Fruit fly (Drosophila melanogaster) whole organism, wandering third instar larva: ENCODE data around the gene CaBP1.

Experiments
- Abd-B ChIP-seq: fragments of >200 bp; optimal IDR thresholded peaks from 2 replicates; lab custom pipeline; 2017; ENCODE audit warnings: missing biosample characterization, missing genetic modification characterization
- CG32264 ChIP-seq: fragments of 200-800 bp; sonication (Bioruptor generic); optimal IDR thresholded peaks from 2 replicates; lab custom pipeline; 2016; ENCODE audit warnings: missing biosample characterization, missing genetic modification characterization
- CG9705 ChIP-seq: fragments of 200-800 bp; sonication (Bioruptor generic); optimal IDR thresholded peaks from 2 replicates; lab custom pipeline; 2018; ENCODE audit warnings: missing biosample characterization, mild to moderate bottlenecking, missing genetic modification characterization
- CrebA ChIP-seq: fragments of 200-800 bp; sonication (Bioruptor generic); optimal IDR thresholded peaks from 2 replicates; lab custom pipeline; 2016; ENCODE audit warnings: missing biosample characterization, mild to moderate bottlenecking, missing genetic modification characterization, borderline replicate concordance
- Dfd ChIP-seq: fragments of >200 bp; optimal IDR thresholded peaks from 2 replicates; lab custom pipeline; 2017; ENCODE audit warnings: missing biosample characterization, missing genetic modification characterization
- Dif ChIP-seq: fragments of 200-275, 200-300 bp; sonication (Bioruptor generic); optimal IDR thresholded peaks from 2 replicates; lab custom pipeline; 2018; ENCODE audit warnings: missing biosample characterization, missing genetic modification characterization; ENCODE audit not compliant: partially characterized antibody
- GATAd ChIP-seq: sonication (Bioruptor generic); optimal IDR thresholded peaks from 2 replicates; lab custom pipeline; 2016; ENCODE audit warnings: missing biosample characterization, missing genetic modification characterization
- HLH106 ChIP-seq: fragments of 200-800 bp; optimal IDR thresholded peaks from 3 replicates; lab custom pipeline; 2019; ENCODE audit warnings: missing biosample characterization, mild to moderate bottlenecking, missing genetic modification characterization, moderate library complexity
- Hnf4 ChIP-seq: fragments of 200-800 bp; sonication (Bioruptor generic); optimal IDR thresholded peaks from 2 replicates; lab custom pipeline; 2016; ENCODE audit warnings: missing biosample characterization, mild to moderate bottlenecking, missing genetic modification characterization
- Hr78 ChIP-seq: fragments of >200 bp; optimal IDR thresholded peaks from 2 replicates; lab custom pipeline; 2017; ENCODE audit warnings: missing biosample characterization, missing genetic modification characterization
- Hr83 ChIP-seq: fragments of 200-300 bp; sonication (Bioruptor generic); optimal IDR thresholded peaks from 2 replicates; lab custom pipeline; 2016; ENCODE audit warnings: missing biosample characterization, mild to moderate bottlenecking, missing genetic modification characterization, moderate library complexity; ENCODE audit not compliant: poor library complexity, severe bottlenecking
- Jra ChIP-seq: sonication (Bioruptor generic); optimal IDR thresholded peaks from 2 replicates; lab custom pipeline; 2016; ENCODE audit warnings: missing biosample characterization, missing genetic modification characterization
- Mio ChIP-seq: sonication (Bioruptor generic); optimal IDR thresholded peaks from 2 replicates; lab custom pipeline; 2016; ENCODE audit warnings: missing biosample characterization, missing genetic modification characterization
- Myc ChIP-seq: fragments of >200 bp; optimal IDR thresholded peaks from 2 replicates; lab custom pipeline; 2017
- OdsH ChIP-seq: fragments of 200-800 bp; sonication (Bioruptor generic); optimal IDR thresholded peaks from 2 replicates; lab custom pipeline; 2016; ENCODE audit warnings: missing biosample characterization, mild to moderate bottlenecking, missing genetic modification characterization
- Rel ChIP-seq, 2 experiments: fragments of 200-800 bp; sonication (Bioruptor generic) in 1 of 2; optimal IDR thresholded peaks; 2 replicates in 1 of 2; 3 replicates in 1 of 2; lab custom pipeline; 2016 to 2019; ENCODE audit warnings: mild to moderate bottlenecking in 2 of 2, missing biosample characterization in 2 of 2, missing genetic modification characterization in 2 of 2, moderate library complexity in 1 of 2
- Sp1 ChIP-seq: fragments of 200-800 bp; sonication (Bioruptor generic); optimal IDR thresholded peaks from 3 replicates; lab custom pipeline; 2019; ENCODE audit warnings: missing biosample characterization, mild to moderate bottlenecking, missing genetic modification characterization, moderate library complexity
- Vsx2 ChIP-seq: fragments of 200-300, 225-300 bp; sonication (Bioruptor generic); optimal IDR thresholded peaks from 2 replicates; lab custom pipeline; 2018; ENCODE audit warnings: missing biosample characterization, missing genetic modification characterization; ENCODE audit not compliant: partially characterized antibody
- br ChIP-seq: fragments of 200-800 bp; sonication (Bioruptor generic); optimal IDR thresholded peaks from 2 replicates; lab custom pipeline; 2016; ENCODE audit warnings: missing biosample characterization, missing genetic modification characterization
- brk ChIP-seq: fragments of 200-800 bp; sonication (Bioruptor generic); optimal IDR thresholded peaks from 2 replicates; lab custom pipeline; 2016; ENCODE audit warnings: missing biosample characterization, mild to moderate bottlenecking, missing genetic modification characterization
- dmrt93B ChIP-seq: fragments of 200-800 bp; sonication (Bioruptor generic); optimal IDR thresholded peaks from 2 replicates; lab custom pipeline; 2018; ENCODE audit warnings: missing biosample characterization, mild to moderate bottlenecking, missing genetic modification characterization
- dsf ChIP-seq: sonication (Bioruptor generic); optimal IDR thresholded peaks from 2 replicates; lab custom pipeline; 2016; ENCODE audit warnings: missing biosample characterization, missing genetic modification characterization, borderline replicate concordance
- ey ChIP-seq: fragments of 200-800 bp; sonication (Bioruptor generic); optimal IDR thresholded peaks from 2 replicates; lab custom pipeline; 2016; ENCODE audit warnings: missing biosample characterization, missing genetic modification characterization
- foxo ChIP-seq, 2 experiments: fragments of 200-800 bp; sonication (Bioruptor generic); optimal IDR thresholded peaks; 2 replicates in 1 of 2; 3 replicates in 1 of 2; lab custom pipeline; 2016 to 2017; ENCODE audit warnings: missing biosample characterization in 2 of 2, missing genetic modification characterization in 2 of 2
- fru ChIP-seq: fragments of 200-800 bp; sonication (Bioruptor generic); optimal IDR thresholded peaks from 3 replicates; lab custom pipeline; 2016; ENCODE audit warnings: missing biosample characterization, mild to moderate bottlenecking, missing genetic modification characterization
- h ChIP-seq: fragments of 200-800 bp; sonication (Bioruptor generic); optimal IDR thresholded peaks from 3 replicates; lab custom pipeline; 2016; ENCODE audit warnings: missing biosample characterization, mild to moderate bottlenecking, missing genetic modification characterization
- jim ChIP-seq: fragments of 175-275, 200-325 bp; sonication (Bioruptor generic); optimal IDR thresholded peaks from 2 replicates; lab custom pipeline; 2016; ENCODE audit warnings: missing biosample characterization, mild to moderate bottlenecking, missing genetic modification characterization
- lola ChIP-seq: fragments of >200 bp; optimal IDR thresholded peaks from 2 replicates; lab custom pipeline; 2017; ENCODE audit warnings: missing biosample characterization, missing genetic modification characterization
- pan ChIP-seq: fragments of >200 bp; optimal IDR thresholded peaks from 2 replicates; lab custom pipeline; 2017
- psq ChIP-seq: fragments of 200-800 bp; sonication (Bioruptor generic); optimal IDR thresholded peaks from 3 replicates; lab custom pipeline; 2017; ENCODE audit warnings: missing biosample characterization, mild to moderate bottlenecking, missing genetic modification characterization, moderate library complexity
- rgr ChIP-seq: fragments of 200-800 bp; sonication (Bioruptor generic); optimal IDR thresholded peaks from 3 replicates; lab custom pipeline; 2016; ENCODE audit warnings: missing biosample characterization, mild to moderate bottlenecking, missing genetic modification characterization
- sage ChIP-seq: fragments of 200-800 bp; sonication (Bioruptor generic); optimal IDR thresholded peaks from 2 replicates; lab custom pipeline; 2016; ENCODE audit warnings: missing biosample characterization, mild to moderate bottlenecking, missing genetic modification characterization
- sv ChIP-seq: fragments of 200-800 bp; sonication (Bioruptor generic); optimal IDR thresholded peaks from 3 replicates; lab custom pipeline; 2016; ENCODE audit warnings: missing biosample characterization, missing genetic modification characterization
- tai ChIP-seq: sonication (Bioruptor generic); optimal IDR thresholded peaks from 2 replicates; lab custom pipeline; 2016; ENCODE audit warnings: missing biosample characterization, missing genetic modification characterization
- usp ChIP-seq: fragments of >200 bp; optimal IDR thresholded peaks from 2 replicates; lab custom pipeline; 2017; ENCODE audit warnings: missing biosample characterization, missing genetic modification characterization
- woc ChIP-seq: sonication (Bioruptor generic); optimal IDR thresholded peaks from 2 replicates; lab custom pipeline; 2016; ENCODE audit warnings: missing biosample characterization, mild to moderate bottlenecking, missing genetic modification characterization

CaBP1 gene

dm6 chr2L:16374691-16375090 is 18.2 kb upstream of the CaBP1 start:
- no peak for TF ChIP-seq tai (GFP tag; lab: Kevin White, UChicago)
- no peak for TF ChIP-seq GATAd (GFP tag; lab: Kevin White, UChicago)
- TF ChIP-seq, all 38 proteins: peak for 0

dm6 chr2L:16365603-16366002 is 9.1 kb upstream of the CaBP1 start, which contains the start of gene jhamt:
jhamt (plus strand) TSS chr2L:16365903.
- TF ChIP-seq CrebA (GFP tag; lab: Kevin White, UChicago) (no peak), Abd-B (no peak), brk (GFP tag; lab: Kevin White, UChicago) (no peak), Mio (GFP tag; lab: Kevin White, UChicago) (no peak), br (GFP tag; lab: Kevin White, UChicago) (no peak), dsf (no peak)

- TF ChIP-seq Mio (GFP tag; lab: Kevin White, UChicago): no peak
- TF ChIP-seq fru (GFP tag; lab: Kevin White, UChicago): peak; percentile 16
- peak; percentile 45 for TF ChIP-seq h (GFP tag; lab: Kevin White, UChicago)
- TF ChIP-seq HLH106: peak; percentile 60
- peak; percentile 22 for TF ChIP-seq rgr (GFP tag; lab: Kevin White, UChicago)
- no peak for TF ChIP-seq Abd-B
- TF ChIP-seq Myc (lab: Kevin White, UChicago): no peak
- peak in 1 of 2 experiments; percentile 25 for TF ChIP-seq foxo (GFP tag; optimal IDR thresholded peaks at IDR 0.05; lab: Kevin White, UChicago)
These were observed 1.3 kb upstream of the CaBP1 start for dm6 chr2L:16357865-16358264.

dm6 chr2L:16353765-16354164 is 2.8 kb downstream of the CaBP1 start:
- no peak for TF ChIP-seq Hr78 (GFP tag; lab: Kevin White, UChicago)
- TF ChIP-seq brk (GFP tag; lab: Kevin White, UChicago): no peak
- TF ChIP-seq psq (GFP tag; lab: Kevin White, UChicago): no peak
- no peak for TF ChIP-seq br (GFP tag; lab: Kevin White, UChicago)
- no peak for TF ChIP-seq Vsx2
- TF ChIP-seq Sp1 (GFP tag; lab: Kevin White, UChicago): no peak
- TF ChIP-seq h (GFP tag; lab: Kevin White, UChicago): no peak
- no peak for TF ChIP-seq jim (GFP tag; lab: Kevin White, UChicago)
- TF ChIP-seq pan (lab: Kevin White, UChicago): no peak
- TF ChIP-seq rgr (GFP tag; lab: Kevin White, UChicago): no peak
- no peak for TF ChIP-seq woc
- no peak for TF ChIP-seq Hnf4 (GFP tag; lab: Kevin White, UChicago)
- TF ChIP-seq HLH106: no peak
- no peak for TF ChIP-seq GATAd (GFP tag; lab: Kevin White, UChicago)
- TF ChIP-seq sage: no peak
- no peak for TF ChIP-seq CrebA (GFP tag; lab: Kevin White, UChicago)
- TF ChIP-seq, all 38 proteins: peak for 0

dm6 chr2L:16352585-16353580 is 3.7 kb downstream of the CaBP1 start, which contains the start of the genes Hyls1, chif and CG4455:
Hyls1 (minus strand) TSS chr2L:16352628.
chif (minus strand) TSS chr2L:16352628.
CG4455 (plus strand) TSS chr2L:16352934.
- peak; percentile 36 for TF ChIP-seq h (GFP tag; lab: Kevin White, UChicago)
- TF ChIP-seq foxo (GFP tag; optimal IDR thresholded peaks at IDR 0.05; lab: Kevin White, UChicago): peak in 1 of 2 experiments; percentile 55
- TF ChIP-seq Vsx2: no peak
- TF ChIP-seq dmrt93B: peak; percentile 37
- no peak for TF ChIP-seq Dif (GFP tag; lab: Kevin White, UChicago)
- no peak for TF ChIP-seq lola (GFP tag; lab: Kevin White, UChicago)
- TF ChIP-seq Sp1 (GFP tag; lab: Kevin White, UChicago): peak; percentile 58
- peak; percentile 40 for TF ChIP-seq woc
- TF ChIP-seq Dfd: no peak
- TF ChIP-seq rgr (GFP tag; lab: Kevin White, UChicago): peak; percentile 47
- TF ChIP-seq sv (GFP tag; lab: Kevin White, UChicago): peak; percentile 13
- TF ChIP-seq brk (GFP tag; lab: Kevin White, UChicago): peak; percentile 75
- TF ChIP-seq usp (GFP tag; lab: Kevin White, UChicago): no peak
- TF ChIP-seq ey: no peak
- TF ChIP-seq Myc (lab: Kevin White, UChicago): no peak
- peak; percentile 53 for TF ChIP-seq Hnf4 (GFP tag; lab: Kevin White, UChicago)
- no peak for TF ChIP-seq Rel (GFP tag; optimal IDR thresholded peaks at IDR 0.05; lab: Kevin White, UChicago)
- TF ChIP-seq Rel (tag; optimal IDR thresholded peaks at IDR 0.05; lab: Kevin White, UChicago): peak; percentile 71
- no peak for TF ChIP-seq br (GFP tag; lab: Kevin White, UChicago)
- TF ChIP-seq Jra (GFP tag; lab: Kevin White, UChicago): no peak
- TF ChIP-seq tai (GFP tag; lab: Kevin White, UChicago): peak; percentile 62
- peak; percentile 44 for TF ChIP-seq CG9705 (GFP tag; lab: Kevin White, UChicago)
- TF ChIP-seq OdsH (GFP tag; lab: Kevin White, UChicago): peak; percentile 40
- peak; percentile 69 for TF ChIP-seq HLH106
- TF ChIP-seq fru (GFP tag; lab: Kevin White, UChicago): peak; percentile 1
- TF ChIP-seq CG32264: no peak
- no peak for TF ChIP-seq Mio (GFP tag; lab: Kevin White, UChicago)
- no peak for TF ChIP-seq pan (lab: Kevin White, UChicago)
- TF ChIP-seq dsf: no peak
- peak; percentile 28 for TF ChIP-seq Hr83
- TF ChIP-seq psq (GFP tag; lab: Kevin White, UChicago): peak; percentile 85
- peak; percentile 46 for TF ChIP-seq sage
